Fruit fly (Drosophila melanogaster): Measurements from ENCODE around the gene Set8.

DNA sequence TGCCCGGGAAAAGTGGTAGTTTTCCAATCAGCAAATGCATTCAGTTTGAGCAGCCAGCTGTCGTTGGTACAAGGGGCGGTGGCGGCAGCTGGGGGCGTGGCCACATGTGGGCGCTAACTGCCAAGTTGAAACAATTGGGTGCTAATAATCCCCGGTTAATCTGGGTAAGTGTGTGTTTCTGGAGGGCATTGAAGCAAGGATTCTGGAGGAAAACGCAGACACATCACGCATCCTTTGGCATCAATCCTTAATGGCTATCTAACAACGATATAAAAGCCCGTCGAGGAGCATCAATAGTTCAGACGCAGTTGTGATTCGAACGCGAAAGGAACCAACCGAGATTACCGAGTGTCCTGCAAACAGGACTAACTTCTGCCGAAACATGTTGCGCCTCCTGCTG lies 1.3 kb upstream of the Set8 start, which contains the start of gene Crz:
- no peak for TF ChIP-seq gl (tag; optimal IDR thresholded peaks at IDR 0.05)
- TF ChIP-seq CG32121 (GFP tag; IDR thresholded peaks at IDR 0.05) = no peak
- no peak for TF ChIP-seq CG13204 (GFP tag; optimal IDR thresholded peaks at IDR 0.05)
- TF ChIP-seq rn (GFP tag; IDR thresholded peaks at IDR 0.05) = no peak
- no peak for TF ChIP-seq CG14655 (GFP tag; optimal IDR thresholded peaks at IDR 0.05)
- no peak for TF ChIP-seq CG8301 (tag; optimal IDR thresholded peaks at IDR 0.05)
- no peak for TF ChIP-seq Ets98B (GFP tag; IDR thresholded peaks at IDR 0.05)
- TF ChIP-seq CG10348 (GFP tag; IDR thresholded peaks at IDR 0.05) = no peak
